Worm (Caenorhabditis elegans): Measurements from ENCODE around the gene glr-7.

DNA sequence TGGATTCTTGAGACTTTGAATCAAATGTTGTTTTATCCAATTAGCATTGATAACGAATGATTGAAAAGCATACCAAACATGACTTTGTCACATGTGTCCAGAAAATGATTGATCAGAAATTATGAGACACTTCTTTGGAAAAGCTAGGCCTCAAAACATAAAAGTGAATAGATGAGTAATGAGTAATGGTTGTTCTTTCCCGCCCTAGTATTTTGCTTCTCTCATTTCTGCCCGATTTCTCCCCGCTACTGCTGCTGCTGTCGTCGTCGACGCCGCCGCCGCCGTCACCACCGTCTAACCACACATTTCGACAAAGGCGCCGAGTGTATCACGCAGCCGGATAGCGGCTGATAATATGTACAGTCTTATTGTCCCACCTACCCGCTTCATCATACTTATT is 34.2 kb downstream of the glr-7 start, which contains the start of gene F47G3.1:
- TF ChIP-seq pha-4 (tag; optimal IDR thresholded peaks at IDR 0.05), result no peak
- no peak for TF ChIP-seq nhr-237 (tag; optimal IDR thresholded peaks at IDR 0.05)
- TF ChIP-seq snpc-4 (tag; optimal IDR thresholded peaks at IDR 0.05), result no peak
- no peak for TF ChIP-seq elt-3 (tag; optimal IDR thresholded peaks at IDR 0.05)
